Worm (Caenorhabditis elegans): Measurements from ENCODE around the gene C07A9.12.
A peak's percentile ranks its signal among the peaks of the same experiment; 100 is the strongest.

Gene C07A9.12

ce11 chrIII:9747133-9747532 is 19.8 kb upstream of the C07A9.12 start, which contains the start of the genes iff-1 and cdk-1 (continued):
- TF ChIP-seq unc-30 (tag; optimal IDR thresholded peaks at IDR 0.05) (no peak), nhr-12 (tag; optimal IDR thresholded peaks at IDR 0.05) (no peak), tlp-1 (tag; optimal IDR thresholded peaks at IDR 0.05) (no peak), nhr-71 (tag; optimal IDR thresholded peaks at IDR 0.05) (peak; percentile 24), mab-9 (GFP tag; IDR thresholded peaks at IDR 0.05) (no peak), sptf-1 (tag; optimal IDR thresholded peaks at IDR 0.05) (no peak), ces-1 (GFP tag; optimal IDR thresholded peaks at IDR 0.05) (no peak), ceh-90 (tag; optimal IDR thresholded peaks at IDR 0.05) (no peak), nhr-84 (tag; optimal IDR thresholded peaks at IDR 0.05) (no peak), zip-4 (GFP tag; optimal IDR thresholded peaks at IDR 0.05) (no peak), zag-1 (tag; optimal IDR thresholded peaks at IDR 0.05) (no peak), fos-1 (tag; optimal IDR thresholded peaks at IDR 0.05) (no peak), ceh-88 (GFP tag; IDR thresholded peaks at IDR 0.05) (no peak), snpc-4 (tag; optimal IDR thresholded peaks at IDR 0.05) (no peak), mdl-1 (tag; optimal IDR thresholded peaks at IDR 0.05) (no peak), blmp-1 (tag; optimal IDR thresholded peaks at IDR 0.05) (peak; percentile 41), snu-23 (GFP tag; optimal IDR thresholded peaks at IDR 0.05) (peak; percentile 40), sup-37 (GFP tag; optimal IDR thresholded peaks at IDR 0.05) (no peak), lin-14 (GFP tag; optimal IDR thresholded peaks at IDR 0.05) (no peak), C16A3.4 (tag; optimal IDR thresholded peaks at IDR 0.05) (peak; percentile 43), fkh-10 (GFP tag; optimal IDR thresholded peaks at IDR 0.05) (no peak), fkh-4 (tag; optimal IDR thresholded peaks at IDR 0.05; ENCODE audit: borderline replicate concordance) (no peak), dsc-1 (tag; optimal IDR thresholded peaks at IDR 0.05) (no peak), elt-2 (tag; optimal IDR thresholded peaks at IDR 0.05) (no peak)

DNA sequence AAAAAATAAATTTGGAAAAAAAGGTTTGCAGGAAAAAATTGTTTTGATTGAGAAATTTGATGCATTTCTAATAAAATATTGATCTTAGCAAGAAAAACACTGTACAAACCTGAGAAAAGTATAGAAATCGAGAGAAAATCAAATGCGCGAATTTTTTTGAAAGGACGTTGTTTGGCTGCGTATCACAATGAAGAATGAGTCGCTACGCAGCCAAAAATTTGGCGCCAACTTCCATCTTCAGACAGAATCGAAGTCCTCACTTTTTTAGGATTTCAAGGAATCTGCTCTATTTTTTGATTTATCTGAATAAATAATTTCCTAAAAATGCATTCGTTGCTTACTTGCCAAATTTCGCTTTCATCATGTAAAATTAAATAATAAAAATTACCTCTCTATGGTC is 19.3 kb upstream of the C07A9.12 start:
- peak in 1 of 2 experiments; percentile 52 for TF ChIP-seq efl-1 (optimal IDR thresholded peaks at IDR 0.05)
- TF ChIP-seq efl-1 (GFP tag; optimal IDR thresholded peaks at IDR 0.05 in 1 of 2) = peak in 1 of 2 experiments; percentile 47
- no peak for TF ChIP-seq hlh-4 (tag; optimal IDR thresholded peaks at IDR 0.05)

DNA sequence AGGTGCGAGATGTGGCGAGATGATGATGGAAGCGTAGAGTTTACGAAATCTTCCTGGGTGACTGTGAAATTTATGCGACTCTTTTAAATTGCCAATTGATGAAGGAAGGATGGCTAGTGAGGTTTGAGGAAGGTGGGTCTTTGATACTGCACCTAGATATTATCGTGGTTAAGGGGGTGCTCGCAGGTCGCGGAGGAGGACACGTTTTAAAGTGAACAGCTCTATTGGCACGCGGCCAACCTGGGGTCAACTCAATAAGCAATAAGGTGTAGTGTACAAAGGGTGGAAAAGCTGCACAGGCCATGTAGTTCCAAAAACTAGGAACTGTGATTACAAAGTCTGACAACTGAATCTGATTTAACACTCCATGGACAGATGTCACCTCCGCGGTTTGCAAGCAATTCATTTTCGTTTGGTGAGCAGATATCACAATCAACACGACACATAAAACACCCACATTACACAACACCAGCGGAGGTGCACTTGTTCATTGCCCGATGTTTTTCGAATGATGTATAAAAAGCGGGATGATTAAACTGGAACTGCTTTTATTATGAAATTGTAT is 18.1 kb upstream of the C07A9.12 start:
- TF ChIP-seq efl-1 (optimal IDR thresholded peaks at IDR 0.05) = no peak
- peak in 1 of 2 experiments; percentile 80 for TF ChIP-seq efl-1 (GFP tag; optimal IDR thresholded peaks at IDR 0.05 in 1 of 2)
- peak; percentile 20 for TF ChIP-seq lin-14 (GFP tag; optimal IDR thresholded peaks at IDR 0.05)
- no peak for TF ChIP-seq hlh-17 (GFP tag; optimal IDR thresholded peaks at IDR 0.05; ENCODE audit: borderline replicate concordance)
- peak; percentile 32 for TF ChIP-seq rnt-1 (tag; optimal IDR thresholded peaks at IDR 0.05)
- no peak for TF ChIP-seq unc-130 (tag; optimal IDR thresholded peaks at IDR 0.05)

- TF ChIP-seq nhr-20 (tag; optimal IDR thresholded peaks at IDR 0.05) (peak; percentile 33), ceh-8 (GFP tag; optimal IDR thresholded peaks at IDR 0.05) (no peak), efl-1 (optimal IDR thresholded peaks at IDR 0.05) (peak in 1 of 2 experiments; percentile 6), efl-1 (GFP tag; optimal IDR thresholded peaks at IDR 0.05 in 1 of 2) (no peak), aha-1 (tag; optimal IDR thresholded peaks at IDR 0.05) (no peak), jun-1 (tag; optimal IDR thresholded peaks at IDR 0.05) (no peak), nhr-71 (tag; optimal IDR thresholded peaks at IDR 0.05) (peak; percentile 64), nhr-90 (tag; optimal IDR thresholded peaks at IDR 0.05; ENCODE audit: poor library complexity) (no peak), lin-14 (GFP tag; optimal IDR thresholded peaks at IDR 0.05) (peak; percentile 73), egl-27 (tag; optimal IDR thresholded peaks at IDR 0.05) (no peak), lin-39 (tag; optimal IDR thresholded peaks at IDR 0.05) (no peak), nhr-19 (GFP tag; conservative IDR thresholded peaks at IDR 0.05) (peak; percentile 22; the same call in 1 of the 2 replicates), isw-1 (GFP tag; IDR thresholded peaks at IDR 0.05) (no peak), rnt-1 (tag; optimal IDR thresholded peaks at IDR 0.05) (peak; percentile 59), snu-23 (GFP tag; optimal IDR thresholded peaks at IDR 0.05) (peak; percentile 58), dsc-1 (tag; optimal IDR thresholded peaks at IDR 0.05) (no peak), grh-1 (GFP tag; IDR thresholded peaks at IDR 0.05) (no peak), lsy-2 (tag; optimal IDR thresholded peaks at IDR 0.05) (peak in 1 of 2 experiments; percentile 33), unc-130 (tag; optimal IDR thresholded peaks at IDR 0.05) (peak; percentile 9), pag-3 (tag; optimal IDR thresholded peaks at IDR 0.05; ENCODE audit: borderline replicate concordance, insufficient read depth) (peak; percentile 83)
Observed at ce11 chrIII:9744525-9744924, 17.2 kb upstream of the C07A9.12 start.
